Fruit fly (Drosophila melanogaster): ENCODE data around the gene CG8891.

- TF ChIP-seq CG14655 (GFP tag; optimal IDR thresholded peaks at IDR 0.05) (no peak), CG34367 (tag; optimal IDR thresholded peaks at IDR 0.05) (no peak), Pif1B (GFP tag; optimal IDR thresholded peaks at IDR 0.05) (no peak), CG13204 (GFP tag; optimal IDR thresholded peaks at IDR 0.05) (no peak), CG4496 (GFP tag; IDR thresholded peaks at IDR 0.05) (no peak), Snoo (tag; optimal IDR thresholded peaks at IDR 0.05) (no peak), CG9948 (tag; optimal IDR thresholded peaks at IDR 0.05) (no peak), CG17806 (tag; optimal IDR thresholded peaks at IDR 0.05) (no peak), CG32121 (GFP tag; IDR thresholded peaks at IDR 0.05) (no peak)
Observed at dm6 chr2L:4995837-4996136, 16.6 kb upstream of the CG8891 start.
